Worm (Caenorhabditis elegans): ENCODE results near the gene rbm-42.

The rbm-42 gene

DNA sequence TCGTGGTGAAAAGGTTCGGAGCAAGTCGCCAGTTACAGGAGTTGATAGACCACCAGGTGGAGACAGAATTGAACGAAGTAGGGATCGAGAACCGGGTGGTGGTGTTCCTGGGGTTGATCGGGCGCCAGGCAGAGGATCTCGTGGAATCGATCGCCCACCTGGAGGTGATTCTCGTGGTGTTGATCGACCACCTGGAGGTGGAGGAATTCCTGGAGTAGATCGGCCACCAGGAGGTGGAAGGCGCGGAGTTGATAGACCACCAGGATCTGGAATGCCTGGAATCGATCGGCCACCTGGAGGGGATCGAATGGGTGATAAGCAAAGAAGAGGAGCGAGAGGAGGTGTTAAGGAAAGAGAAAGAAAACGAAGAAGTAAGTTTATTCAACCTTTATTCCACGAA, 47.5 kb downstream of the rbm-42 start:
- no peak for TF ChIP-seq dao-5 (tag; optimal IDR thresholded peaks at IDR 0.05)
- TF ChIP-seq W03F9.2 (tag; optimal IDR thresholded peaks at IDR 0.05): no peak
- no peak for TF ChIP-seq him-1 (tag; optimal IDR thresholded peaks at IDR 0.05)

DNA sequence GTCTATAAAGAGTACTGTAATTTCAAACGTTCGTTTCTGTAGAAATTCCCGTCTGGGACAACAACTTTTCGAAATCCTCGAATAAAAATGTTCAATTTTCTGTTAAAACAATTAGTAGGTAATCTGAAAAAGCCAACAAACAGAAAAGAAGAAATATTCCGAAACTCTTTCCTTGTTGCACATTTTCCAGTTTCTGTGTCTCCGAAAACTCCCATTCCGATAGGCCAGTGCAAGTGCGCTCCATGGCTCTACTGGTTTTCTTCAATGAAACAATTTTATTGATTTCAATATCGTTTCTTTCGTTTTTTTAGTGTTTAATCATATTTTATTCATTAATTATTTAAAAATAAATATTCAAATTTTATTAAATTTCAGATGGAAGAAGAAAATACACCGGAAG, 50.4 kb downstream of the rbm-42 start, which contains the start of gene F54D8.6:
TSS of gene F54D8.6 (plus strand) at position 370 of the 400 bp plus-strand sequence.
- TF ChIP-seq W03F9.2 (tag; optimal IDR thresholded peaks at IDR 0.05) (peak; percentile 40), him-1 (tag; optimal IDR thresholded peaks at IDR 0.05) (no peak)

All from whole organism, L4/young adult.